Fruit fly (Drosophila melanogaster) whole organism, embryonic: ENCODE measurements around the gene CG18262.

Experiments used
- Adf1 ChIP-seq: fragments of 200-800 bp; sonication (Bioruptor generic); IDR thresholded peaks from 2 replicates; pipeline ENCODE4 v1.3.6; 2022; ENCODE audit warnings: missing biosample characterization, missing genetic modification characterization
- Atf3 ChIP-seq: fragments of 200-800 bp; sonication (Bioruptor generic); optimal IDR thresholded peaks from 3 replicates; lab custom pipeline; 2016; ENCODE audit warnings: missing biosample characterization, missing genetic modification characterization
- CG11504 ChIP-seq: fragments of 200-800 bp; sonication (Bioruptor generic); optimal IDR thresholded peaks from 3 replicates; lab custom pipeline; 2019; ENCODE audit warnings: missing biosample characterization, mild to moderate bottlenecking, missing genetic modification characterization, moderate library complexity
- CG12071 ChIP-seq: fragments of 200-800 bp; sonication (Bioruptor generic); optimal IDR thresholded peaks from 3 replicates; lab custom pipeline; 2018; ENCODE audit warnings: missing biosample characterization, mild to moderate bottlenecking, missing genetic modification characterization
- CG14667 ChIP-seq: fragments of 200-800 bp; sonication (Bioruptor generic); IDR thresholded peaks from 2 replicates; pipeline ENCODE4 v1.3.6; 2022; ENCODE audit warnings: missing biosample characterization, missing genetic modification characterization
- CG1529 ChIP-seq: fragments of 200-800 bp; sonication (Bioruptor generic); optimal IDR thresholded peaks from 3 replicates; lab custom pipeline; 2018; ENCODE audit warnings: missing biosample characterization, missing genetic modification characterization
- CG15514 ChIP-seq: fragments of 200-800 bp; sonication (Bioruptor generic); optimal IDR thresholded peaks from 3 replicates; lab custom pipeline; 2017; ENCODE audit warnings: missing biosample characterization, missing genetic modification characterization, mild to moderate bottlenecking, moderate library complexity, missing genetic modification reagents
- CG1647 ChIP-seq: fragments of 200-800 bp; sonication (Bioruptor generic); optimal IDR thresholded peaks from 3 replicates; lab custom pipeline; 2016; ENCODE audit warnings: missing biosample characterization, missing genetic modification characterization
- CG2199 ChIP-seq: fragments of 200-800 bp; sonication (Bioruptor generic); IDR thresholded peaks from 3 replicates; pipeline ENCODE4 v1.3.6; 2022; ENCODE audit warnings: missing biosample characterization, missing genetic modification characterization
- CG32767 ChIP-seq: fragments of 200-800 bp; sonication (Bioruptor generic); IDR thresholded peaks from 2 replicates; pipeline ENCODE4 v1.3.6; 2022; ENCODE audit warnings: missing biosample characterization, missing genetic modification characterization
- CG33213 ChIP-seq: fragments of 200-800 bp; sonication (Bioruptor generic); optimal IDR thresholded peaks from 3 replicates; lab custom pipeline; 2016; ENCODE audit warnings: missing biosample characterization, missing genetic modification characterization
- CG6272 ChIP-seq: fragments of 200-800 bp; sonication (Bioruptor generic); IDR thresholded peaks from 2 replicates; pipeline ENCODE4 v1.3.6; 2022; ENCODE audit warnings: missing biosample characterization, missing genetic modification characterization
- CG6854 ChIP-seq: fragments of 200-800 bp; sonication (Bioruptor generic); optimal IDR thresholded peaks from 3 replicates; lab custom pipeline; 2017; ENCODE audit warnings: missing biosample characterization, mild to moderate bottlenecking, missing genetic modification characterization
- CG8290 ChIP-seq, 3 experiments: fragments of 200-800 bp; sonication (Bioruptor generic); optimal IDR thresholded peaks; 2 replicates each; lab custom pipeline; 2016 to 2019; ENCODE audit warnings: missing biosample characterization in 3 of 3, missing genetic modification characterization in 3 of 3, mild to moderate bottlenecking in 2 of 3, moderate library complexity in 1 of 3
- CG9215 ChIP-seq: fragments of 200-800 bp; sonication (Bioruptor generic); IDR thresholded peaks from 2 replicates; pipeline ENCODE4 v1.3.6; 2022; ENCODE audit warnings: missing biosample characterization, missing genetic modification characterization
- CG9932 ChIP-seq: fragments of 200-800 bp; sonication (Bioruptor generic); IDR thresholded peaks from 2 replicates; pipeline ENCODE4 v1.3.6; 2022; ENCODE audit warnings: missing biosample characterization, missing genetic modification characterization
- CoRest ChIP-seq: fragments of 200-800 bp; sonication (Bioruptor generic); optimal IDR thresholded peaks from 3 replicates; lab custom pipeline; 2018; ENCODE audit warnings: missing biosample characterization, mild to moderate bottlenecking, missing genetic modification characterization, moderate library complexity
- Dbx ChIP-seq: fragments of 200-800 bp; sonication (Bioruptor generic); IDR thresholded peaks from 3 replicates; pipeline ENCODE4 v1.3.6; 2022; ENCODE audit warnings: missing biosample characterization, missing genetic modification characterization
- Dfd ChIP-seq, 2 experiments: fragments of >200 bp; optimal IDR thresholded peaks; 2 replicates each; lab custom pipeline; 2017; ENCODE audit warnings: missing biosample characterization in 2 of 2, missing genetic modification characterization in 2 of 2
- E2f1 ChIP-seq: fragments of 200-800 bp; sonication (Bioruptor generic); IDR thresholded peaks from 2 replicates; pipeline ENCODE4 v1.3.6; 2022; ENCODE audit warnings: missing biosample characterization, missing genetic modification characterization
- Eip74EF ChIP-seq, 2 experiments: fragments of 200-800 bp in 1 of 2; fragments of >200 bp in 1 of 2; sonication (Bioruptor generic) in 1 of 2; optimal IDR thresholded peaks; 2 replicates each; lab custom pipeline; 2017 to 2019; ENCODE audit warnings: missing biosample characterization in 2 of 2, missing genetic modification characterization in 2 of 2, mild to moderate bottlenecking in 1 of 2, moderate library complexity in 1 of 2
- Fer2 ChIP-seq: fragments of 200-800 bp; sonication (Bioruptor generic); optimal IDR thresholded peaks from 2 replicates; lab custom pipeline; 2018; ENCODE audit warnings: missing biosample characterization, mild to moderate bottlenecking, missing genetic modification characterization, moderate library complexity
- Gsc ChIP-seq: fragments of 200-800 bp; sonication (Bioruptor generic); IDR thresholded peaks from 2 replicates; pipeline ENCODE4 v1.3.6; 2022; ENCODE audit warnings: missing biosample characterization, missing genetic modification characterization
- Lhr ChIP-seq: fragments of 200-800 bp; sonication (Bioruptor generic); optimal IDR thresholded peaks from 3 replicates; lab custom pipeline; 2017; ENCODE audit warnings: mild to moderate bottlenecking, missing biosample characterization, missing genetic modification reagents, missing genetic modification characterization
- Myb ChIP-seq: fragments of 200-800 bp; sonication (Bioruptor generic); optimal IDR thresholded peaks from 2 replicates; lab custom pipeline; 2016; ENCODE audit warnings: missing biosample characterization, missing genetic modification characterization
- Optix ChIP-seq: fragments of 200-800 bp; sonication (Bioruptor generic); IDR thresholded peaks from 3 replicates; pipeline ENCODE4 v1.3.6; 2022; ENCODE audit warnings: missing biosample characterization, missing genetic modification characterization
- PHDP ChIP-seq: fragments of 200-800 bp; sonication (Bioruptor generic); optimal IDR thresholded peaks from 3 replicates; lab custom pipeline; 2018; ENCODE audit warnings: missing biosample characterization, mild to moderate bottlenecking, missing genetic modification characterization, moderate library complexity
- ab ChIP-seq: fragments of 200-800 bp; sonication (Bioruptor generic); optimal IDR thresholded peaks from 2 replicates; lab custom pipeline; 2016; ENCODE audit warnings: missing biosample characterization, missing genetic modification characterization
- aop ChIP-seq: fragments of 200-800 bp; sonication (Bioruptor generic); IDR thresholded peaks from 2 replicates; pipeline ENCODE4 v1.3.6; 2022; ENCODE audit warnings: missing biosample characterization, missing genetic modification characterization
- az2 ChIP-seq: fragments of 200-800 bp; sonication (Bioruptor generic); optimal IDR thresholded peaks from 3 replicates; lab custom pipeline; 2016; ENCODE audit warnings: missing biosample characterization, missing genetic modification characterization
- btn ChIP-seq: fragments of 200-800 bp; sonication (Bioruptor generic); optimal IDR thresholded peaks from 2 replicates; lab custom pipeline; 2016; ENCODE audit warnings: missing biosample characterization, missing genetic modification characterization
- corto ChIP-seq: fragments of 200-800 bp; sonication (Bioruptor generic); optimal IDR thresholded peaks from 2 replicates; lab custom pipeline; 2016; ENCODE audit warnings: missing biosample characterization, mild to moderate bottlenecking, missing genetic modification characterization, moderate library complexity
- crc ChIP-seq: fragments of 200-800 bp; sonication (Bioruptor generic); optimal IDR thresholded peaks from 2 replicates; lab custom pipeline; 2016; ENCODE audit warnings: missing biosample characterization, missing genetic modification characterization
- dimm ChIP-seq: fragments of 200-800 bp; sonication (Bioruptor generic); IDR thresholded peaks from 2 replicates; pipeline ENCODE4 v1.3.6; 2022; ENCODE audit warnings: missing biosample characterization, missing genetic modification characterization
- dmrt99B ChIP-seq: fragments of 200-800 bp; sonication (Bioruptor generic); optimal IDR thresholded peaks from 2 replicates; lab custom pipeline; 2018; ENCODE audit warnings: missing biosample characterization, mild to moderate bottlenecking, missing genetic modification characterization, moderate library complexity
- esg ChIP-seq: fragments of 200-800 bp; sonication (Bioruptor generic); conservative IDR thresholded peaks from 2 replicates; pipeline ENCODE4 v1.3.6; 2022; ENCODE audit warnings: missing biosample characterization, missing genetic modification characterization
- fd64A ChIP-seq: fragments of 200-800 bp; sonication (Bioruptor generic); optimal IDR thresholded peaks from 3 replicates; lab custom pipeline; 2018; ENCODE audit warnings: missing biosample characterization, mild to moderate bottlenecking, missing genetic modification characterization
- gcm ChIP-seq: fragments of 200-800 bp; sonication (Bioruptor generic); optimal IDR thresholded peaks from 2 replicates; lab custom pipeline; 2019; ENCODE audit warnings: missing biosample characterization, mild to moderate bottlenecking, missing genetic modification characterization, moderate library complexity
- insv ChIP-seq, 2 experiments: fragments of 200-800 bp; sonication (Bioruptor generic); optimal IDR thresholded peaks; 3 replicates each; lab custom pipeline; 2016 to 2018; ENCODE audit warnings: missing biosample characterization in 2 of 2, missing genetic modification characterization in 2 of 2
- lmd ChIP-seq: fragments of 200-800 bp; sonication (Bioruptor generic); IDR thresholded peaks from 2 replicates; pipeline ENCODE4 v1.3.6; 2022; ENCODE audit warnings: missing biosample characterization, missing genetic modification characterization
- otp ChIP-seq: fragments of 200-800 bp; sonication (Bioruptor generic); IDR thresholded peaks from 3 replicates; pipeline ENCODE4, ENCODE4 v1.3.6; 2022; ENCODE audit warnings: missing biosample characterization, missing genetic modification characterization
- pnt ChIP-seq: fragments of 200-800 bp; sonication (Bioruptor generic); optimal IDR thresholded peaks from 3 replicates; lab custom pipeline; 2016; ENCODE audit warnings: missing biosample characterization, missing genetic modification characterization
- pros ChIP-seq: fragments of 200-800 bp; sonication (Bioruptor generic); optimal IDR thresholded peaks from 3 replicates; lab custom pipeline; 2019; ENCODE audit warnings: missing biosample characterization, mild to moderate bottlenecking, missing genetic modification characterization, moderate library complexity
- salm ChIP-seq: fragments of 200-800 bp; sonication (Bioruptor generic); optimal IDR thresholded peaks from 2 replicates; lab custom pipeline; 2018; ENCODE audit warnings: missing biosample characterization, mild to moderate bottlenecking, missing genetic modification characterization
- sima ChIP-seq: fragments of 200-800 bp; sonication (Bioruptor generic); optimal IDR thresholded peaks from 2 replicates; lab custom pipeline; 2016; ENCODE audit warnings: missing biosample characterization, missing genetic modification characterization
- sisA ChIP-seq: fragments of 200-800 bp; sonication (Bioruptor generic); IDR thresholded peaks from 2 replicates; pipeline ENCODE4 v1.3.6; 2022; ENCODE audit warnings: missing biosample characterization, missing genetic modification characterization
- slou ChIP-seq: fragments of 200-800 bp; sonication (Bioruptor generic); optimal IDR thresholded peaks from 3 replicates; lab custom pipeline; 2016; ENCODE audit warnings: missing biosample characterization, missing genetic modification characterization
- sna ChIP-seq: fragments of 200-800 bp; sonication (Bioruptor generic); IDR thresholded peaks from 2 replicates; pipeline ENCODE4 v1.3.6; 2022; ENCODE audit warnings: missing biosample characterization, missing genetic modification characterization; ENCODE audit not compliant: partially characterized antibody
- vfl ChIP-seq: fragments of 200-800 bp; sonication (Bioruptor generic); optimal IDR thresholded peaks from 2 replicates; lab custom pipeline; 2016; ENCODE audit warnings: missing biosample characterization, missing genetic modification characterization
- wdn ChIP-seq: fragments of 200-800 bp; sonication (Bioruptor generic); IDR thresholded peaks from 2 replicates; pipeline ENCODE4 v1.3.6; 2022; ENCODE audit warnings: missing biosample characterization, missing genetic modification characterization
- zfh1 ChIP-seq: fragments of 200-800 bp; sonication (Bioruptor generic); IDR thresholded peaks from 3 replicates; pipeline ENCODE4 v1.3.6; 2022; ENCODE audit warnings: missing biosample characterization, missing genetic modification characterization

CG18262 gene

DNA sequence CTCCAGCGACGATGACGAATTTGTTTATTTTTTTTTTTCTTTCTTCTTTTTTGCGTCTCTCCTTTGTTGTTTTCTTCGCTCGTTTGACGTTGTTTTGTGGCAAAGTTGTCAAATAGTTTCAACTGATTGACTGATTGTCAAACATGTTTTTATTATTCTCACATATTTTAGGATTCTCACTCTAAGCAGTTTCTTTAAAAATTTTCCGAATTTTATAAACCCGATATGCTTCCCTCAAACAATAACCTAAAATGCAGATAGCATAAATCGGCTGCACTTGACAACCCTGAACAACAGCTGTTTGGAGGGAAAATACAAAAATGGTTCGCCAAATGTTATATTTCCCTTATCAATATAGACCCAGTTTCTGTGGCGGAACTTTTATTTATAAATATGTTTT, 9.2 kb upstream of the CG18262 start, which contains the start of gene CG17982 (continued):
- TF ChIP-seq zfh1 (GFP tag; lab: Robert Waterston, UW) (peak; percentile 85), wdn (GFP tag; lab: Robert Waterston, UW) (peak; percentile 80), CoRest (tag; lab: Kevin White, UChicago) (peak; percentile 86), esg (GFP tag; lab: Robert Waterston, UW) (peak; percentile 74), CG33213 (GFP tag; lab: Kevin White, UChicago) (peak; percentile 87), CG12071 (GFP tag; lab: Kevin White, UChicago) (peak; percentile 76), az2 (GFP tag; lab: Kevin White, UChicago) (peak; percentile 84), lmd (peak; percentile 79), CG11504 (tag; lab: Kevin White, UChicago) (no peak), CG9215 (GFP tag; lab: Robert Waterston, UW) (peak; percentile 57), CG8290 (GFP tag; optimal IDR thresholded peaks at IDR 0.05; lab: Kevin White, UChicago) (peak; percentile 65), CG8290 (tag; optimal IDR thresholded peaks at IDR 0.05; lab: Kevin White, UChicago) (peak; percentile 41 to 82), slou (GFP tag; lab: Kevin White, UChicago) (peak; percentile 43), gcm (peak; percentile 83), CG1647 (GFP tag; lab: Kevin White, UChicago) (peak; percentile 62), sima (GFP tag; lab: Kevin White, UChicago) (peak; percentile 33), aop (GFP tag; lab: Robert Waterston, UW) (peak; percentile 61; the same call in 1 of the 2 replicates), CG1529 (GFP tag; lab: Kevin White, UChicago) (peak; percentile 63), PHDP (tag; lab: Kevin White, UChicago) (peak; percentile 90), salm (tag; lab: Kevin White, UChicago) (peak; percentile 63), dmrt99B (peak; percentile 84), CG6854 (GFP tag; lab: Kevin White, UChicago) (peak; percentile 43), CG2199 (no peak), corto (GFP tag; lab: Kevin White, UChicago) (peak; percentile 87), insv (GFP tag; optimal IDR thresholded peaks at IDR 0.05; lab: Kevin White, UChicago) (peak in 1 of 2 experiments; percentile 61), dimm (GFP tag; lab: Robert Waterston, UW) (no peak), Dfd (GFP tag; optimal IDR thresholded peaks at IDR 0.05; lab: Kevin White, UChicago) (no peak), vfl (GFP tag; lab: Kevin White, UChicago) (peak; percentile 80), Gsc (GFP tag; lab: Robert Waterston, UW) (no peak), btn (peak; percentile 73), CG15514 (GFP tag; lab: Kevin White, UChicago) (peak; percentile 93), pros (GFP tag; lab: Kevin White, UChicago) (peak; percentile 3), sisA (GFP tag; lab: Robert Waterston, UW) (peak; percentile 73), crc (GFP tag; lab: Kevin White, UChicago) (peak; percentile 81), fd64A (GFP tag; lab: Kevin White, UChicago) (peak; percentile 45), E2f1 (peak; percentile 79), Dbx (GFP tag; lab: Robert Waterston, UW) (peak; percentile 66), CG14667 (peak; percentile 44), Optix (GFP tag; lab: Robert Waterston, UW) (peak; percentile 69; the same call in 2 of the 3 replicates), Fer2 (tag; lab: Kevin White, UChicago) (peak; percentile 80), pnt (GFP tag; lab: Kevin White, UChicago) (peak; percentile 71), CG9932 (GFP tag; lab: Robert Waterston, UW) (peak; percentile 83), CG32767 (GFP tag; lab: Robert Waterston, UW) (peak; percentile 80), Eip74EF (GFP tag; optimal IDR thresholded peaks at IDR 0.05; lab: Kevin White, UChicago) (peak in 1 of 2 experiments; percentile 71), Lhr (GFP tag; lab: Kevin White, UChicago) (peak; percentile 29), Atf3 (GFP tag; lab: Kevin White, UChicago) (peak; percentile 64), ab (peak; percentile 18), sna (GFP tag; lab: Robert Waterston, UW) (no peak), Myb (GFP tag; lab: Kevin White, UChicago) (peak; percentile 66), Adf1 (GFP tag; lab: Robert Waterston, UW) (0 out of 2 replicates have a peak, but pooled peaks have one; percentile 31), CG6272 (GFP tag; lab: Robert Waterston, UW) (0 out of 2 replicates have a peak, but pooled peaks have one; percentile 34), otp (GFP tag; lab: Robert Waterston, UW) (peak; percentile 69; the same call in 2 of the 3 replicates)
